Worm (Caenorhabditis elegans): Measurements from ENCODE around the gene F36H9.2.

ce11 chrV:1797900-1798299 lies 9.6 kb downstream of the F36H9.2 start, which contains the start of gene F36H9.10:
- TF ChIP-seq flt-1 (GFP tag; IDR thresholded peaks at IDR 0.05) (no peak), ztf-23 (GFP tag; IDR thresholded peaks at IDR 0.05) (no peak), med-1 (GFP tag; optimal IDR thresholded peaks at IDR 0.05; ENCODE audit: insufficient read depth) (no peak), klf-2 (GFP tag; conservative IDR thresholded peaks at IDR 0.05) (no peak), T22C8.4 (GFP tag; IDR thresholded peaks at IDR 0.05) (no peak)
